Worm (Caenorhabditis elegans): ENCODE data around the gene W02A2.8.

Gene W02A2.8

ce11 chrIV:13334287-13334686 is 24.1 kb downstream of the W02A2.8 start:
- TF ChIP-seq B0310.2 (tag; optimal IDR thresholded peaks at IDR 0.05) (no peak), tbx-37 (GFP tag; conservative IDR thresholded peaks at IDR 0.05) (no peak), hnd-1 (tag; optimal IDR thresholded peaks at IDR 0.05) (no peak)

- TF ChIP-seq ama-1 (optimal IDR thresholded peaks at IDR 0.05), result no peak
- TF ChIP-seq hmg-4 (GFP tag; optimal IDR thresholded peaks at IDR 0.05), result no peak
- TF ChIP-seq pes-1 (GFP tag; IDR thresholded peaks at IDR 0.05), result no peak
- TF ChIP-seq aly-1 (tag; optimal IDR thresholded peaks at IDR 0.05), result no peak
- TF ChIP-seq sea-1 (GFP tag; conservative IDR thresholded peaks at IDR 0.05), result no peak
- no peak for TF ChIP-seq scrt-1 (GFP tag; IDR thresholded peaks at IDR 0.05)
- no peak for TF ChIP-seq tbx-11 (GFP tag; IDR thresholded peaks at IDR 0.05)
- no peak for TF ChIP-seq ceh-13 (GFP tag; optimal IDR thresholded peaks at IDR 0.05)
These were observed 27.1 kb downstream of the W02A2.8 start, which contains the start of gene pqn-74 for ce11 chrIV:13331285-13331684. pqn-74 (minus strand) TSS chrIV:13331406.

ce11 chrIV:13330547-13330946 is 27.8 kb downstream of the W02A2.8 start:
- TF ChIP-seq F13C5.2 (tag; optimal IDR thresholded peaks at IDR 0.05) (no peak), tbx-37 (GFP tag; conservative IDR thresholded peaks at IDR 0.05) (no peak), hnd-1 (tag; optimal IDR thresholded peaks at IDR 0.05) (no peak), aly-1 (tag; optimal IDR thresholded peaks at IDR 0.05) (no peak), flt-1 (GFP tag; IDR thresholded peaks at IDR 0.05) (no peak), tra-4 (tag; optimal IDR thresholded peaks at IDR 0.05) (no peak), hmg-4 (GFP tag; optimal IDR thresholded peaks at IDR 0.05) (no peak), sea-1 (GFP tag; conservative IDR thresholded peaks at IDR 0.05) (no peak), ets-7 (tag; optimal IDR thresholded peaks at IDR 0.05) (no peak), pes-1 (GFP tag; IDR thresholded peaks at IDR 0.05) (no peak), hmbx-1 (tag; optimal IDR thresholded peaks at IDR 0.05) (no peak), scrt-1 (GFP tag; IDR thresholded peaks at IDR 0.05) (no peak), ama-1 (optimal IDR thresholded peaks at IDR 0.05) (no peak)

- TF ChIP-seq tbx-11 (GFP tag; IDR thresholded peaks at IDR 0.05) (no peak), tra-4 (tag; optimal IDR thresholded peaks at IDR 0.05) (no peak), pes-1 (GFP tag; IDR thresholded peaks at IDR 0.05) (no peak), ets-7 (tag; optimal IDR thresholded peaks at IDR 0.05) (no peak), sea-1 (GFP tag; conservative IDR thresholded peaks at IDR 0.05) (no peak)
These were observed 30.3 kb downstream of the W02A2.8 start, which contains the start of gene far-6 for ce11 chrIV:13328059-13328458. far-6 (plus strand) TSS chrIV:13328359.

ce11 chrIV:13327064-13327463 is 31.3 kb downstream of the W02A2.8 start:
- TF ChIP-seq aly-1 (tag; optimal IDR thresholded peaks at IDR 0.05), result no peak
- TF ChIP-seq F13C5.2 (tag; optimal IDR thresholded peaks at IDR 0.05), result no peak
- TF ChIP-seq ets-7 (tag; optimal IDR thresholded peaks at IDR 0.05), result no peak
- TF ChIP-seq pes-1 (GFP tag; IDR thresholded peaks at IDR 0.05), result no peak
- no peak for TF ChIP-seq ceh-36 (tag; optimal IDR thresholded peaks at IDR 0.05)
- no peak for TF ChIP-seq tbx-37 (GFP tag; conservative IDR thresholded peaks at IDR 0.05)
- no peak for TF ChIP-seq ama-1 (optimal IDR thresholded peaks at IDR 0.05)
- no peak for TF ChIP-seq tbx-11 (GFP tag; IDR thresholded peaks at IDR 0.05)
- no peak for TF ChIP-seq flt-1 (GFP tag; IDR thresholded peaks at IDR 0.05)
- no peak for TF ChIP-seq hmg-4 (GFP tag; optimal IDR thresholded peaks at IDR 0.05)

ce11 chrIV:13323823-13324359 is 34.5 kb downstream of the W02A2.8 start, which contains the start of gene fat-2:
fat-2 (plus strand) TSS chrIV:13323873.
- TF ChIP-seq ceh-13 (GFP tag; optimal IDR thresholded peaks at IDR 0.05) (no peak), ceh-36 (tag; optimal IDR thresholded peaks at IDR 0.05) (no peak), ama-1 (optimal IDR thresholded peaks at IDR 0.05) (no peak), hmbx-1 (tag; optimal IDR thresholded peaks at IDR 0.05) (no peak), aly-1 (tag; optimal IDR thresholded peaks at IDR 0.05) (no peak), tbx-11 (GFP tag; IDR thresholded peaks at IDR 0.05) (no peak), F13C5.2 (tag; optimal IDR thresholded peaks at IDR 0.05) (no peak), hnd-1 (tag; optimal IDR thresholded peaks at IDR 0.05) (no peak), hmg-4 (GFP tag; optimal IDR thresholded peaks at IDR 0.05) (no peak), flt-1 (GFP tag; IDR thresholded peaks at IDR 0.05) (no peak), sea-1 (GFP tag; conservative IDR thresholded peaks at IDR 0.05) (no peak), scrt-1 (GFP tag; IDR thresholded peaks at IDR 0.05) (no peak), tra-4 (tag; optimal IDR thresholded peaks at IDR 0.05) (no peak), pes-1 (GFP tag; IDR thresholded peaks at IDR 0.05) (no peak)

ce11 chrIV:13322429-13322828 is 36.0 kb downstream of the W02A2.8 start:
- TF ChIP-seq sea-1 (GFP tag; conservative IDR thresholded peaks at IDR 0.05) (no peak), hmbx-1 (tag; optimal IDR thresholded peaks at IDR 0.05) (no peak)

ce11 chrIV:13319886-13320650 is 38.3 kb downstream of the W02A2.8 start:
- no peak for TF ChIP-seq ceh-13 (GFP tag; optimal IDR thresholded peaks at IDR 0.05)
- TF ChIP-seq flt-1 (GFP tag; IDR thresholded peaks at IDR 0.05), result no peak
- no peak for TF ChIP-seq B0310.2 (tag; optimal IDR thresholded peaks at IDR 0.05)
- no peak for TF ChIP-seq aly-1 (tag; optimal IDR thresholded peaks at IDR 0.05)
- TF ChIP-seq hnd-1 (tag; optimal IDR thresholded peaks at IDR 0.05), result no peak
- TF ChIP-seq tbx-11 (GFP tag; IDR thresholded peaks at IDR 0.05), result no peak
- TF ChIP-seq tra-4 (tag; optimal IDR thresholded peaks at IDR 0.05), result no peak
- no peak for TF ChIP-seq F13C5.2 (tag; optimal IDR thresholded peaks at IDR 0.05)
- TF ChIP-seq tbx-37 (GFP tag; conservative IDR thresholded peaks at IDR 0.05), result no peak

All from whole organism, early embryonic.